Worm (Caenorhabditis elegans) whole organism, late embryonic: Measurements from ENCODE around the gene B0244.17.

Source experiments
- C08G9.2 ChIP-seq: sonication (generic microtip); optimal IDR thresholded peaks from 2 replicates; lab custom pipeline; 2016; ENCODE audit warnings: mild to moderate bottlenecking, missing genetic modification characterization, moderate library complexity, missing compliant biosample characterization
- F13H6.1 ChIP-seq: sonication (generic microtip); optimal IDR thresholded peaks from 2 replicates; lab custom pipeline; 2016; ENCODE audit warnings: missing genetic modification characterization, missing compliant biosample characterization
- K02D7.2 ChIP-seq: sonication (generic microtip); optimal IDR thresholded peaks from 2 replicates; lab custom pipeline; 2017; ENCODE audit warnings: mild to moderate bottlenecking, missing genetic modification characterization, missing compliant biosample characterization
- K09A11.1 ChIP-seq: sonication (generic microtip); optimal IDR thresholded peaks from 2 replicates; lab custom pipeline; 2017; ENCODE audit warnings: antibody characterized with exemption, mild to moderate bottlenecking, missing genetic modification characterization, missing compliant biosample characterization; ENCODE audit not compliant: insufficient read depth
- T23F11.4 ChIP-seq: fragments of 200-800 bp; sonication (Bioruptor generic); optimal IDR thresholded peaks from 2 replicates; lab custom pipeline; 2018; ENCODE audit warnings: mild to moderate bottlenecking, missing genetic modification characterization, missing compliant biosample characterization
- ahr-1 ChIP-seq: sonication (generic microtip); optimal IDR thresholded peaks from 2 replicates; lab custom pipeline; 2016; ENCODE audit warnings: missing genetic modification characterization, missing compliant biosample characterization
- ceh-14 ChIP-seq: sonication (generic microtip); optimal IDR thresholded peaks from 2 replicates; lab custom pipeline; 2016; ENCODE audit warnings: missing genotype, missing genetic modification characterization, missing compliant biosample characterization
- ceh-18 ChIP-seq: sonication (generic microtip); optimal IDR thresholded peaks from 2 replicates; lab custom pipeline; 2016; ENCODE audit warnings: missing genetic modification characterization, missing compliant biosample characterization
- ceh-19 ChIP-seq: fragments of 200-800 bp; sonication (Bioruptor generic); optimal IDR thresholded peaks from 2 replicates; lab custom pipeline; 2018; ENCODE audit warnings: mild to moderate bottlenecking, missing genetic modification characterization, missing compliant biosample characterization
- ceh-2 ChIP-seq: sonication (generic microtip); optimal IDR thresholded peaks from 2 replicates; lab custom pipeline; 2016; ENCODE audit warnings: missing genotype, missing genetic modification characterization, missing compliant biosample characterization
- ceh-30 ChIP-seq: fragments of 150-350 bp; optimal IDR thresholded peaks from 2 replicates; lab custom pipeline; 2014; ENCODE audit warnings: missing biosample characterization, missing genetic modification characterization
- ceh-31 ChIP-seq: sonication (generic microtip); optimal IDR thresholded peaks from 2 replicates; lab custom pipeline; 2016; ENCODE audit warnings: missing genetic modification characterization, missing compliant biosample characterization
- ceh-34 ChIP-seq: sonication (generic microtip); optimal IDR thresholded peaks from 2 replicates; lab custom pipeline; 2016; ENCODE audit warnings: mild to moderate bottlenecking, missing genetic modification characterization, missing compliant biosample characterization
- ceh-48 ChIP-seq: sonication (generic microtip); optimal IDR thresholded peaks from 2 replicates; lab custom pipeline; 2016; ENCODE audit warnings: missing genetic modification characterization, inconsistent platforms, missing compliant biosample characterization
- dmd-4 ChIP-seq: sonication (generic microtip); optimal IDR thresholded peaks from 2 replicates; lab custom pipeline; 2016; ENCODE audit warnings: borderline replicate concordance, missing genetic modification characterization, missing compliant biosample characterization
- dve-1 ChIP-seq: sonication (generic microtip); optimal IDR thresholded peaks from 2 replicates; lab custom pipeline; 2017; ENCODE audit warnings: antibody characterized with exemption, mild to moderate bottlenecking, missing genetic modification characterization, missing compliant biosample characterization
- elt-2 ChIP-seq: sonication (generic microtip); optimal IDR thresholded peaks from 2 replicates; lab custom pipeline; 2016; ENCODE audit warnings: missing genetic modification reagents, missing genetic modification characterization, missing compliant biosample characterization
- elt-4 ChIP-seq: sonication (generic microtip); optimal IDR thresholded peaks from 2 replicates; lab custom pipeline; 2016; ENCODE audit warnings: missing genetic modification characterization, missing compliant biosample characterization
- ets-4 ChIP-seq: sonication (generic microtip); optimal IDR thresholded peaks from 2 replicates; lab custom pipeline; 2016; ENCODE audit warnings: missing genetic modification characterization, missing compliant biosample characterization
- eyg-1 ChIP-seq: sonication (generic microtip); optimal IDR thresholded peaks from 2 replicates; lab custom pipeline; 2016; ENCODE audit warnings: missing genotype, missing genetic modification characterization, missing compliant biosample characterization
- hlh-30 ChIP-seq: sonication (generic microtip); optimal IDR thresholded peaks from 2 replicates; lab custom pipeline; 2017; ENCODE audit warnings: antibody characterized with exemption, missing genetic modification characterization, missing compliant biosample characterization; ENCODE audit not compliant: insufficient read depth
- lin-11 ChIP-seq: fragments of 200-800 bp; sonication (Bioruptor generic); optimal IDR thresholded peaks from 2 replicates; lab custom pipeline; 2018; ENCODE audit warnings: mild to moderate bottlenecking, missing genetic modification characterization, missing compliant biosample characterization
- madf-2 ChIP-seq: sonication (generic microtip); optimal IDR thresholded peaks from 2 replicates; lab custom pipeline; 2017; ENCODE audit warnings: missing genetic modification characterization, missing compliant biosample characterization
- nfya-1 ChIP-seq: sonication (generic microtip); optimal IDR thresholded peaks from 2 replicates; lab custom pipeline; 2017; ENCODE audit warnings: missing genetic modification characterization, mild to moderate bottlenecking, missing compliant biosample characterization, antibody characterized with exemption, moderate library complexity
- npax-4 ChIP-seq: sonication (generic microtip); optimal IDR thresholded peaks from 2 replicates; lab custom pipeline; 2016; ENCODE audit warnings: missing genetic modification characterization, missing compliant biosample characterization
- pha-2 ChIP-seq: sonication (generic microtip); optimal IDR thresholded peaks from 2 replicates; lab custom pipeline; 2017; ENCODE audit warnings: mild to moderate bottlenecking, missing genetic modification characterization, missing compliant biosample characterization
- pqm-1 ChIP-seq: sonication (generic microtip); optimal IDR thresholded peaks from 2 replicates; lab custom pipeline; 2016; ENCODE audit warnings: missing genetic modification characterization, missing compliant biosample characterization
- pros-1 ChIP-seq: fragments of 150-350 bp; optimal IDR thresholded peaks from 2 replicates; lab custom pipeline; 2014; ENCODE audit warnings: missing biosample characterization, missing genetic modification reagents, missing genetic modification characterization
- rnt-1 ChIP-seq: sonication (generic microtip); optimal IDR thresholded peaks from 2 replicates; lab custom pipeline; 2016; ENCODE audit warnings: missing genetic modification characterization, missing compliant biosample characterization
- sdc-2 ChIP-seq: sonication (generic microtip); optimal IDR thresholded peaks from 2 replicates; lab custom pipeline; 2016; ENCODE audit warnings: missing genotype, missing genetic modification characterization, missing compliant biosample characterization
- sox-2 ChIP-seq: fragments of 200-800 bp; sonication (Bioruptor generic); IDR thresholded peaks from 2 replicates; pipeline ENCODE4 v1.3.6; 2022; ENCODE audit warnings: missing genetic modification reagents, missing genetic modification characterization, missing compliant biosample characterization
- sox-4 ChIP-seq: sonication (generic microtip); optimal IDR thresholded peaks from 2 replicates; lab custom pipeline; 2017; ENCODE audit warnings: mild to moderate bottlenecking, missing genetic modification characterization, inconsistent platforms, missing compliant biosample characterization
- tbx-2 ChIP-seq: sonication (generic microtip); optimal IDR thresholded peaks from 2 replicates; lab custom pipeline; 2016; ENCODE audit warnings: missing genetic modification characterization, missing compliant biosample characterization
- ttx-3 ChIP-seq: sonication (generic microtip); optimal IDR thresholded peaks from 2 replicates; lab custom pipeline; 2016; ENCODE audit warnings: missing genetic modification reagents, missing genetic modification characterization, missing compliant biosample characterization
- unc-3 ChIP-seq, 2 experiments: fragments of 200-800 bp in 1 of 2; sonication (Bioruptor generic) in 1 of 2; sonication (generic microtip) in 1 of 2; conservative IDR thresholded peaks in 1 of 2; optimal IDR thresholded peaks in 1 of 2; 2 replicates each; pipeline versions ENCODE4 v1.3.6 to Lab custom; 2016 to 2022; ENCODE audit warnings: missing compliant biosample characterization in 2 of 2, missing genetic modification characterization in 2 of 2, missing genetic modification reagents in 1 of 2
- unc-42 ChIP-seq: sonication (generic microtip); optimal IDR thresholded peaks from 2 replicates; lab custom pipeline; 2016; ENCODE audit warnings: missing genotype, missing genetic modification characterization, missing compliant biosample characterization
- unc-55 ChIP-seq: sonication (generic microtip); optimal IDR thresholded peaks from 2 replicates; lab custom pipeline; 2017; ENCODE audit warnings: missing biosample characterization, missing genetic modification reagents, missing genetic modification characterization
- unc-86 ChIP-seq: sonication (generic microtip); optimal IDR thresholded peaks from 2 replicates; lab custom pipeline; 2016; ENCODE audit warnings: missing genetic modification characterization, missing compliant biosample characterization
- zip-5 ChIP-seq: sonication (generic microtip); optimal IDR thresholded peaks from 2 replicates; lab custom pipeline; 2016; ENCODE audit warnings: missing genetic modification characterization, missing compliant biosample characterization
- ztf-16 ChIP-seq: sonication (generic microtip); optimal IDR thresholded peaks from 2 replicates; lab custom pipeline; 2017; ENCODE audit warnings: missing genetic modification characterization, missing compliant biosample characterization

B0244.17 gene

DNA sequence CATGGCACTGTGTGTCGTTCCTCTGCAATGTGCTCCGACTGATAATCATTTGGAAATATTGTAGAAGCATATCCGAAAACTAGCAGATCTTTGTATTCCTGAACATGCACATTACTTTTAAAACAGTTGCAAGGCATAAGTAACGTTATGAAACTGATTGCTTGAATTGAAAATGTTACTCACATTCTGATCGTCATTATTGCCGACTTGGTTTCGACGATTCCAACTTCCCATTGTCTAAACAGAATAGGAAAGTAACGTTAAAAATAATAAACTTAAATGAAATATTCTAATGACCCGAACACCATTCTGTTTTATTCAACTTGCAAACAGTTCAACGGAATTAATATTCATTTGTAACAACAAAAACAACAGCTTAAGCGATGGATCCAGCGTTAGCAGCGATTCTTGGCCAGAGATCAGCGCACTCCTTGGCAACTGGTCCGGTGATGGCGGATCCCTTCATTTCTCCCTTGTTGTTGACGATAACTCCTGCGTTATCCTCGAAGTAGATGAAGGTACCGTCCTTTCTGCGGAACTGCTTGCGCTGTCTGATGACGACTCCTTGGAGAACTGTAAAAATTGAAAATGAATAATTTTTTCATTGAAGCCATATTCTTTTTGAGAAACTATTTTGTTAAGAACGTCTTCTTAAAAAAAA, 27.7 kb upstream of the B0244.17 start, which contains the start of gene swp-1:
TSS of gene swp-1 (minus strand) at position 298 of the 661 bp plus-strand sequence.
- TF ChIP-seq ceh-14 (no peak), ceh-30 (tag; lab: Kevin White, UChicago) (no peak), ztf-16 (tag; lab: Kevin White, UChicago) (no peak), ets-4 (tag; lab: Kevin White, UChicago) (no peak), unc-86 (tag; lab: Kevin White, UChicago) (no peak), F13H6.1 (no peak), ceh-31 (tag; lab: Kevin White, UChicago) (no peak), madf-2 (tag; lab: Kevin White, UChicago) (no peak)
- TF ChIP-seq, all 69 proteins: peak for 0

DNA sequence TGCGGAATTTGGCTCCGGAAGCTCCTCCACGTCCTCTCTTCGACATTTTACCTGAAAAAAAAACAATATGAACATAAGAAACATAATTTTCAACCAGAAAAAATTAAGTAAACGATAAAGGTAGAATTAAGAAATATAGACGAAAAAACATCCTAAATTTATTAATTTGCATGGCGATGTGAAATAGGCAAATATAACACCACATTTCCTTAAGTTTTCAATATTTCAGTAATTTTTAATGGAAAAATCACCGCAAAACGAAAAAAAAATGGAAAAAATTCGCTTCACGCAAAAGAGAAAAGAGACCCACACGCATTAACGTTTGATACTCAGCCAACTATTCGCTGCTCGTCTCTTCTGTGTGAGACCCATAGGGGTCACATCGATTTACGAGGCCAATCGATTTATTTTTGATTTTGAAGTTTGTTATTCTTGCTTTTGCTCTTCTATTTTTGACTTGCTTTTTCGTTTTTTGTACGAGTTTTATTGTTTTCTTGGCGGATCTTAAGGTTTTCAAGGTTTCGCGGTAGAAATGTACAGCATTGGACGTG, 26.9 kb upstream of the B0244.17 start, which contains the start of gene rpl-23:
TSS of gene rpl-23 (minus strand) at position 51 of the 551 bp plus-strand sequence.
- TF ChIP-seq pha-2 (tag; lab: Kevin White, UChicago) (no peak), ceh-18 (tag; lab: Kevin White, UChicago) (peak; percentile 60), unc-55 (GFP tag; lab: Kevin White, UChicago) (peak; percentile 71), ahr-1 (tag; lab: Kevin White, UChicago) (no peak), ceh-48 (tag; lab: Kevin White, UChicago) (peak; percentile 98), sdc-2 (no peak), tbx-2 (tag; lab: Kevin White, UChicago) (peak; percentile 29), rnt-1 (tag; lab: Kevin White, UChicago) (peak; percentile 5), ceh-31 (tag; lab: Kevin White, UChicago) (peak; percentile 85), dve-1 (tag; lab: Kevin White, UChicago) (peak; percentile 69), ets-4 (tag; lab: Kevin White, UChicago) (peak; percentile 40), sox-4 (tag; lab: Kevin White, UChicago) (no peak), unc-42 (peak; percentile 78), pros-1 (tag; lab: Kevin White, UChicago) (peak; percentile 11), K02D7.2 (no peak), T23F11.4 (GFP tag; lab: Kevin White, UChicago) (no peak), ceh-34 (tag; lab: Kevin White, UChicago) (peak; percentile 46), hlh-30 (tag; lab: Kevin White, UChicago) (peak; percentile 56), zip-5 (tag; lab: Kevin White, UChicago) (no peak), nfya-1 (peak; percentile 87), K09A11.1 (tag; lab: Kevin White, UChicago) (peak; percentile 47), npax-4 (tag; lab: Kevin White, UChicago) (no peak), elt-2 (tag; lab: Kevin White, UChicago) (peak; percentile 24), ztf-16 (tag; lab: Kevin White, UChicago) (no peak), sox-2 (no peak)
- TF ChIP-seq, all 69 proteins: peak for 15

DNA sequence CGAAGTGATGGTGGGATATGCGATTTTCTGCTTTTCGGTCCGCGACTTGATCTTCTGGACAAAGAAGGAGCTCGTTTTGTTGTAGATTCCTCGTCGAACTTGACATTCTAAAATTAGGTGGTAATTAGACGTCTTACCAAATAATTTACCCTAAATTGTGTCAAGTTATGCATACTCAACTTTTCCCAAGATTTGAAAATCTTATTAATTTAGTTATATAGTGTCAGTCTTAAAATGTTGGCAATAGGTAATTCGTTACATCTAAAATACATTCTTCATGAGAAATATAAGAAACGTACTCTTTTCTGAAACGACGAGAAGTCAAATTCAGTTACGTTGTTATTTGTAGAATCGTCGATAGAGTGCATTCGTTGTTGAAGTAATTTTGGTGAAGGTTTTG, 25.5 kb upstream of the B0244.17 start:
- TF ChIP-seq pqm-1 = no peak
- no peak for TF ChIP-seq lin-11 (tag; lab: Kevin White, UChicago)
- no peak for TF ChIP-seq ttx-3 (tag; lab: Kevin White, UChicago)
- no peak for TF ChIP-seq eyg-1 (tag; lab: Kevin White, UChicago)
- TF ChIP-seq sdc-2 = no peak
- no peak for TF ChIP-seq C08G9.2 (tag; lab: Kevin White, UChicago)
- no peak for TF ChIP-seq K02D7.2
- TF ChIP-seq pros-1 (tag; lab: Kevin White, UChicago) = no peak
- TF ChIP-seq unc-3 (GFP tag; conservative IDR thresholded peaks at IDR 0.05; lab: Robert Waterston, UW) = no peak
- no peak for TF ChIP-seq unc-3 (tag; optimal IDR thresholded peaks at IDR 0.05; lab: Kevin White, UChicago)
- no peak for TF ChIP-seq elt-4 (tag; lab: Kevin White, UChicago)
- no peak for TF ChIP-seq npax-4 (tag; lab: Kevin White, UChicago)
- TF ChIP-seq ceh-19 = no peak
- TF ChIP-seq unc-55 (GFP tag; lab: Kevin White, UChicago) = no peak
- TF ChIP-seq ceh-2 (tag; lab: Kevin White, UChicago) = no peak
- TF ChIP-seq dmd-4 (tag; lab: Kevin White, UChicago) = no peak
